Fruit fly (Drosophila melanogaster): ENCODE results near the gene Sbat.

Gene Sbat

dm6 chr2L:2874185-2874541 lies 4.0 kb upstream of the Sbat start, which contains the start of gene Ifrd1:
Gene Ifrd1 (minus strand): TSS chr2L:2874489.
- TF ChIP-seq Tbp (GFP tag; optimal IDR thresholded peaks at IDR 0.05): no peak
- peak; percentile 4 for TF ChIP-seq CG4617 (GFP tag; optimal IDR thresholded peaks at IDR 0.05; ENCODE audit: borderline replicate concordance)
- peak; percentile 5 for TF ChIP-seq Deaf1 (tag; optimal IDR thresholded peaks at IDR 0.05)
- no peak for TF ChIP-seq CG7556 (GFP tag; optimal IDR thresholded peaks at IDR 0.05)
- TF ChIP-seq sob (GFP tag; IDR thresholded peaks at IDR 0.05): no peak
- peak; percentile 38; the same call in 2 of the 4 replicates for TF ChIP-seq chinmo (GFP tag; IDR thresholded peaks at IDR 0.05; ENCODE audit: partially characterized antibody)
- TF ChIP-seq MESR4 (GFP tag; optimal IDR thresholded peaks at IDR 0.05): peak; percentile 82
- TF ChIP-seq CG2199 (GFP tag; IDR thresholded peaks at IDR 0.05): 0 out of 3 replicates have a peak, but pooled peaks have one; percentile 9
- TF ChIP-seq dimm (GFP tag; IDR thresholded peaks at IDR 0.05): no peak
- TF ChIP-seq CG8290 (GFP tag; optimal IDR thresholded peaks at IDR 0.05): no peak
- TF ChIP-seq CG8290 (tag; optimal IDR thresholded peaks at IDR 0.05): peak in 1 of 2 experiments; percentile 36
- TF ChIP-seq exex (tag; optimal IDR thresholded peaks at IDR 0.05): peak; percentile 29
- no peak for TF ChIP-seq CG1647 (GFP tag; optimal IDR thresholded peaks at IDR 0.05)
- peak; percentile 100 for TF ChIP-seq CG7745 (tag; optimal IDR thresholded peaks at IDR 0.05)
- TF ChIP-seq CkIIα-i1 (GFP tag; IDR thresholded peaks at IDR 0.05): no peak
- no peak for TF ChIP-seq ham (GFP tag; IDR thresholded peaks at IDR 0.05)
- TF ChIP-seq CG42726 (GFP tag; IDR thresholded peaks at IDR 0.05; ENCODE audit: partially characterized antibody): no peak
- no peak for TF ChIP-seq pb (GFP tag; optimal IDR thresholded peaks at IDR 0.05)
- no peak for TF ChIP-seq zfh2 (GFP tag; optimal IDR thresholded peaks at IDR 0.05)
- TF ChIP-seq NFAT (GFP tag; IDR thresholded peaks at IDR 0.05): no peak
- no peak for TF ChIP-seq gro (GFP tag; optimal IDR thresholded peaks at IDR 0.05)
- no peak for TF ChIP-seq CG11560 (tag; IDR thresholded peaks at IDR 0.05)
- TF ChIP-seq CG10959 (GFP tag; IDR thresholded peaks at IDR 0.05): no peak
- peak; percentile 62; the same call in 1 of the 2 replicates for TF ChIP-seq chm (GFP tag; IDR thresholded peaks at IDR 0.05)
- TF ChIP-seq Poxn (GFP tag; IDR thresholded peaks at IDR 0.05): no peak
- no peak for TF ChIP-seq CG12942 (GFP tag; optimal IDR thresholded peaks at IDR 0.05)
- no peak for TF ChIP-seq CG10565 (GFP tag; optimal IDR thresholded peaks at IDR 0.05)
- no peak for TF ChIP-seq CG8765 (GFP tag; IDR thresholded peaks at IDR 0.05)
- no peak for TF ChIP-seq CG17612 (GFP tag; IDR thresholded peaks at IDR 0.05)
- peak; percentile 11 for TF ChIP-seq CG17568 (GFP tag; optimal IDR thresholded peaks at IDR 0.05)
- no peak for TF ChIP-seq Drgx (GFP tag; IDR thresholded peaks at IDR 0.05)
- TF ChIP-seq prd (optimal IDR thresholded peaks at IDR 0.05): no peak
- TF ChIP-seq prd (GFP tag; IDR thresholded peaks at IDR 0.05): no peak
- peak; percentile 5; the same call in 1 of the 3 replicates for TF ChIP-seq ci (GFP tag; IDR thresholded peaks at IDR 0.05)
- no peak for TF ChIP-seq CG10274 (GFP tag; optimal IDR thresholded peaks at IDR 0.05)
- TF ChIP-seq rib (GFP tag; IDR thresholded peaks at IDR 0.05): 0 out of 2 replicates have a peak, but pooled peaks have one; percentile 13
- TF ChIP-seq CG12071 (GFP tag; optimal IDR thresholded peaks at IDR 0.05): no peak
- TF ChIP-seq aop (GFP tag; IDR thresholded peaks at IDR 0.05): no peak

DNA sequence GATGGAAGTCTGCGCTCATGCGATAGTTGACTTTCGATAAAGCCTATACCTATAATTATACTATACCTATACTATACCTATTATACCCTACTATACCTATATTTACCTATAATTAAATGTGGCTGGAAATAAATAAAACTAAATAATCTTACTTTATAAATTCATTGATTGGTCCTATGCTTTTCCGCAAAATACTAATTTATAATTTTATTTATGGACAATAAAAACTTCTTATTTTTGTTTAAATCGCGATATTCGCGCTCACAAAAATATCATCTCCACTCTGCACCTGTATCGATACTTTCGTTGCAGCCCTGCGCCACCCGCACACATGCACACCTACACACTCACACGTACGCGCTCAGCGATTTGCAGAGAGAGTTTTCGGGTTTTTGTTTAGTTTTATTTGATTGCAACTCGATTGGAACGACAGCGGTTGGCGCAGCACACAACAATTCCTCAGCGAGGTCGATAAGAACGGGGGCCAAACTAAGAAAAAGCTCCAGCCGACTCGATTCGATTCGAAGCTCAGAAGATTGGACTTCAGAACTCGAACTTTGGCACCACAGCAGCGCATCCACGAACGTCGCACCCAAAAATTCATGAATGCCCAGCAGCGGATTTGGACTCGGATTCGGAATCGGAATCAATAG lies 3.5 kb upstream of the Sbat start, which contains the start of gene CG8814:
CG8814 (plus strand) TSS at position 349 of the 653 bp plus-strand sequence.
- TF ChIP-seq Dek (tag; optimal IDR thresholded peaks at IDR 0.05) (peak; percentile 75), CG7745 (tag; optimal IDR thresholded peaks at IDR 0.05) (no peak), sqz (GFP tag; optimal IDR thresholded peaks at IDR 0.05) (no peak), ttk (GFP tag; IDR thresholded peaks at IDR 0.05) (no peak), CG9215 (GFP tag; IDR thresholded peaks at IDR 0.05) (peak; percentile 80), disco-r (GFP tag; optimal IDR thresholded peaks at IDR 0.05) (no peak), CG4707 (GFP tag; optimal IDR thresholded peaks at IDR 0.05) (no peak), pros (GFP tag; optimal IDR thresholded peaks at IDR 0.05) (no peak), CG2875 (GFP tag; optimal IDR thresholded peaks at IDR 0.05) (no peak), H15 (GFP tag; IDR thresholded peaks at IDR 0.05) (0 out of 3 replicates have a peak, but pooled peaks have one; percentile 14), gcm2 (GFP tag; optimal IDR thresholded peaks at IDR 0.05) (no peak), bbx (GFP tag; IDR thresholded peaks at IDR 0.05; ENCODE audit: partially characterized antibody) (peak; percentile 61), Aef1 (GFP tag; IDR thresholded peaks at IDR 0.05) (peak; percentile 83), E2f1 (GFP tag; IDR thresholded peaks at IDR 0.05) (peak; percentile 47; the same call in 1 of the 2 replicates), Abd-B (GFP tag; optimal IDR thresholded peaks at IDR 0.05) (peak; percentile 66), crp (GFP tag; optimal IDR thresholded peaks at IDR 0.05) (peak in 1 of 2 experiments; percentile 39)
